Worm (Caenorhabditis elegans) whole organism, mixed stage, embryonic: ENCODE data around the gene C49H3.4.
A peak's percentile ranks its signal among the peaks of the same experiment; 100 is the strongest.

Experiments used
- M03D4.4 ChIP-seq: sonication (generic microtip); optimal IDR thresholded peaks from 2 replicates; lab custom pipeline; 2017; ENCODE audit warnings: mild to moderate bottlenecking, missing genetic modification characterization, missing compliant biosample characterization
- bed-3 ChIP-seq: fragments of 200-800 bp; sonication (Bioruptor generic); optimal IDR thresholded peaks from 3 replicates; lab custom pipeline; 2018; ENCODE audit warnings: mild to moderate bottlenecking, missing genetic modification characterization, moderate library complexity, missing compliant biosample characterization
- ceh-39 ChIP-seq: fragments of 150-350 bp; optimal IDR thresholded peaks from 2 replicates; lab custom pipeline; 2014; ENCODE audit warnings: missing biosample characterization, missing genetic modification characterization
- ceh-83 ChIP-seq: fragments of 200-800 bp; sonication (Bioruptor generic); optimal IDR thresholded peaks from 2 replicates; lab custom pipeline; 2018; ENCODE audit warnings: mild to moderate bottlenecking, missing genetic modification characterization, missing compliant biosample characterization
- ces-1 ChIP-seq: fragments of 150-350 bp; optimal IDR thresholded peaks from 2 replicates; lab custom pipeline; 2014; ENCODE audit warnings: missing biosample characterization, missing genetic modification reagents, missing genetic modification characterization
- cnd-1 ChIP-seq: fragments of 200-800 bp; sonication (Bioruptor generic); optimal IDR thresholded peaks from 2 replicates; lab custom pipeline; 2018; ENCODE audit warnings: mild to moderate bottlenecking, missing genetic modification characterization, missing compliant biosample characterization
- elt-1 ChIP-seq: sonication (generic microtip); optimal IDR thresholded peaks from 2 replicates; lab custom pipeline; 2017; ENCODE audit warnings: missing genetic modification characterization, mild to moderate bottlenecking, missing compliant biosample characterization, antibody characterized with exemption, moderate library complexity, borderline replicate concordance; ENCODE audit not compliant: insufficient read depth
- flh-1 ChIP-seq: fragments of 200-800 bp; sonication (Bioruptor generic); optimal IDR thresholded peaks from 2 replicates; lab custom pipeline; 2018; ENCODE audit warnings: mild to moderate bottlenecking, missing genetic modification characterization, moderate library complexity, missing compliant biosample characterization
- hlh-1 ChIP-seq: fragments of 150-350 bp; optimal IDR thresholded peaks from 2 replicates; lab custom pipeline; 2014; ENCODE audit warnings: missing biosample characterization, missing genetic modification reagents, missing genetic modification characterization
- lin-13 ChIP-seq: fragments of 150-350 bp; optimal IDR thresholded peaks from 2 replicates; lab custom pipeline; 2014; ENCODE audit warnings: missing biosample characterization, missing genetic modification characterization
- lin-32 ChIP-seq: fragments of 200-800 bp; sonication (Bioruptor generic); optimal IDR thresholded peaks from 2 replicates; lab custom pipeline; 2018; ENCODE audit warnings: mild to moderate bottlenecking, missing genetic modification characterization, missing compliant biosample characterization
- lsy-2 ChIP-seq: fragments of 150-350 bp; optimal IDR thresholded peaks from 2 replicates; lab custom pipeline; 2014; ENCODE audit warnings: missing biosample characterization, missing genetic modification characterization
- mab-5 ChIP-seq: fragments of 150-350 bp; optimal IDR thresholded peaks from 2 replicates; lab custom pipeline; 2014; ENCODE audit warnings: missing biosample characterization, missing genetic modification characterization
- mep-1 ChIP-seq: fragments of 150-350 bp; optimal IDR thresholded peaks from 2 replicates; lab custom pipeline; 2017; ENCODE audit warnings: missing biosample characterization, missing genetic modification reagents, missing genetic modification characterization, inconsistent platforms
- nhr-2 ChIP-seq: fragments of 150-350 bp; optimal IDR thresholded peaks from 2 replicates; lab custom pipeline; 2014; ENCODE audit warnings: missing biosample characterization, missing genetic modification characterization
- nhr-237 ChIP-seq: fragments of 150-350 bp; optimal IDR thresholded peaks from 2 replicates; lab custom pipeline; 2014; ENCODE audit warnings: missing biosample characterization, missing genetic modification characterization
- nhr-76 ChIP-seq: sonication (generic microtip); optimal IDR thresholded peaks from 2 replicates; lab custom pipeline; 2017; ENCODE audit warnings: missing biosample characterization, missing genetic modification characterization
- pha-4 ChIP-seq: fragments of 150-350 bp; optimal IDR thresholded peaks from 2 replicates; lab custom pipeline; 2018; ENCODE audit warnings: missing biosample characterization, missing genetic modification reagents, missing genetic modification characterization
- sem-2 ChIP-seq: fragments of 200-800 bp; sonication (Bioruptor generic); optimal IDR thresholded peaks from 2 replicates; lab custom pipeline; 2018; ENCODE audit warnings: mild to moderate bottlenecking, missing genetic modification characterization, missing compliant biosample characterization
- sptf-1 ChIP-seq: sonication (generic microtip); optimal IDR thresholded peaks from 2 replicates; lab custom pipeline; 2017; ENCODE audit warnings: mild to moderate bottlenecking, missing genetic modification characterization, moderate library complexity, missing compliant biosample characterization
- tbx-8 ChIP-seq: fragments of 200-800 bp; sonication (Bioruptor generic); optimal IDR thresholded peaks from 2 replicates; lab custom pipeline; 2018; ENCODE audit warnings: mild to moderate bottlenecking, missing genetic modification characterization, moderate library complexity, missing compliant biosample characterization
- unc-120 ChIP-seq: sonication (generic microtip); optimal IDR thresholded peaks from 2 replicates; lab custom pipeline; 2017; ENCODE audit warnings: missing genetic modification characterization, missing compliant biosample characterization; ENCODE audit not compliant: poor library complexity, severe bottlenecking
- unc-39 ChIP-seq: fragments of 150-350 bp; optimal IDR thresholded peaks from 2 replicates; lab custom pipeline; 2014; ENCODE audit warnings: missing biosample characterization, missing genetic modification characterization
- zip-8 ChIP-seq: fragments of 150-350 bp; optimal IDR thresholded peaks from 2 replicates; lab custom pipeline; 2014; ENCODE audit warnings: missing biosample characterization, missing genetic modification characterization
- ztf-11 ChIP-seq: fragments of 150-350 bp; optimal IDR thresholded peaks from 2 replicates; lab custom pipeline; 2014; ENCODE audit warnings: missing biosample characterization, missing genetic modification characterization

Gene C49H3.4

ce11 chrIV:7902221-7902904 is 12.7 kb upstream of the C49H3.4 start, which contains the start of gene arp-11:
TSS of gene arp-11 (minus strand) at chrIV:7902271.
- peak; percentile 55 for TF ChIP-seq nhr-237
- TF ChIP-seq M03D4.4: no peak
- TF ChIP-seq nhr-2 (tag; lab: Kevin White, UChicago): no peak
- no peak for TF ChIP-seq bed-3 (GFP tag; lab: Kevin White, UChicago)
- no peak for TF ChIP-seq mab-5
- peak; percentile 49 for TF ChIP-seq ces-1 (GFP tag; lab: Kevin White, UChicago)
- peak; percentile 37 for TF ChIP-seq pha-4
- TF ChIP-seq ceh-39 (tag; lab: Kevin White, UChicago): no peak
- peak; percentile 25 for TF ChIP-seq unc-120 (tag; lab: Kevin White, UChicago)
- no peak for TF ChIP-seq sptf-1 (tag; lab: Kevin White, UChicago)
- TF ChIP-seq elt-1 (tag; lab: Kevin White, UChicago): no peak
- TF ChIP-seq ztf-11 (tag; lab: Kevin White, UChicago): no peak
- no peak for TF ChIP-seq unc-39 (tag; lab: Kevin White, UChicago)
- no peak for TF ChIP-seq cnd-1 (tag; lab: Kevin White, UChicago)
- TF ChIP-seq zip-8 (tag; lab: Kevin White, UChicago): no peak
- peak; percentile 71 for TF ChIP-seq mep-1 (tag; lab: Kevin White, UChicago)
- TF ChIP-seq tbx-8 (GFP tag; lab: Kevin White, UChicago): no peak
- TF ChIP-seq sem-2 (GFP tag; lab: Kevin White, UChicago): no peak
- no peak for TF ChIP-seq hlh-1 (tag; lab: Kevin White, UChicago)
- TF ChIP-seq lsy-2 (tag; lab: Kevin White, UChicago): peak; percentile 96
- no peak for TF ChIP-seq flh-1 (GFP tag; lab: Kevin White, UChicago)
- TF ChIP-seq ceh-83 (GFP tag; lab: Kevin White, UChicago): no peak

ce11 chrIV:7903359-7903758 is 11.7 kb upstream of the C49H3.4 start, which contains the start of gene C49H3.6:
TSS of gene C49H3.6 (plus strand) at chrIV:7903738.
- TF ChIP-seq nhr-2 (tag; lab: Kevin White, UChicago) (no peak), M03D4.4 (no peak), ceh-39 (tag; lab: Kevin White, UChicago) (no peak), ces-1 (GFP tag; lab: Kevin White, UChicago) (peak; percentile 52), lin-13 (tag; lab: Kevin White, UChicago) (no peak), hlh-1 (tag; lab: Kevin White, UChicago) (peak; percentile 30)

DNA sequence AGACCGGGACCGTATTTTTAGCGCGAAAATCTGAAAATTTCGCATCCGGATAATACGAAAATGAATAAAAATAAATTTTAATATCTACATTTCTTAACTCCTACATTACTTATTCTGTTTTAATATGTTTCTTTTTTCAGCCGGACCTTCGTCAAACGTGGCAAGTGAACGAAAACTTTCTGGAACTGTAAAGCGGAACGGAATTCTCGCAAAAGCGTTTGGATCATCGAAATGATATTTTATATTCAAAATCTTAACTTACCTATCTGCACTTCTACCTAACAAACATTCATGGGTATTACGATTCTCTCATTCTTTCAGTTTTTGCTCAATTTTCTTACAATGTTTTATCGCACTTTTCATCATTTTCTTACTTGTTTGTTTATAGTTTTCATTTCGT is 8.4 kb upstream of the C49H3.4 start:
- TF ChIP-seq lin-32 (no peak), unc-120 (tag; lab: Kevin White, UChicago) (no peak), elt-1 (tag; lab: Kevin White, UChicago) (no peak)

- TF ChIP-seq nhr-76 (tag; lab: Kevin White, UChicago) (no peak), lsy-2 (tag; lab: Kevin White, UChicago) (peak; percentile 65), mep-1 (tag; lab: Kevin White, UChicago) (peak; percentile 65), ztf-11 (tag; lab: Kevin White, UChicago) (no peak), ces-1 (GFP tag; lab: Kevin White, UChicago) (peak; percentile 8), hlh-1 (tag; lab: Kevin White, UChicago) (peak; percentile 19), sem-2 (GFP tag; lab: Kevin White, UChicago) (no peak), bed-3 (GFP tag; lab: Kevin White, UChicago) (no peak), M03D4.4 (no peak)
- TF ChIP-seq, all 35 proteins: peak for 4
These were observed 5.5 kb upstream of the C49H3.4 start for ce11 chrIV:7909455-7910141.

DNA sequence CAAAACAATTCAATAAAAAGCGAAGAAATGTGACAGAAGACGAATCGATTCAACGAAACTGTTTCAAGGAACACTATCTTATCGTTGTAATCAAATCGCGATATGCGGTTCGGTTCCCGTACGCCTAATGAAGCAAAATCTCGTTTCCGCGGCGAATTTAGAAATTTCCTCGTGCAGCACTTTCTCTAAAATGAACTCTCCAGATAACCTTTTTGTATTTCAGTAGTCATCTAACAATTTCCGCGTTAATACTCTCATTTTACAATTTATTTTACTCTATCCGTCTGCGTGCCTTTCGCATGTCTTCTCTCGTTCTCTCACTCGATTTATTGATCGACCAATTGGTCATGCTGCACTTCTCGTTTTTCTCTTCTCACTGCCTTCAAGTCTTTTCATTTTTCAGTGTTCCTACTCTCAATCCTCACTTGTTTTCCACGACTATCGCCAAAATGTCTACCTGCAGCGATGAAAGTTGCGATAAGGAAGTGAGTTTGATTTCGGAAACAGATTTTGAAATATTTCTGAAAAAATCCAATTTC is 4.8 kb upstream of the C49H3.4 start, which contains the start of the genes npp-27 and ntl-4:
Gene npp-27, minus strand, starts transcription at position 51 of the 539 bp plus-strand sequence.
Gene ntl-4, plus strand, starts transcription at position 379 of the 539 bp plus-strand sequence.
- TF ChIP-seq ces-1 (GFP tag; lab: Kevin White, UChicago) (peak; percentile 6), hlh-1 (tag; lab: Kevin White, UChicago) (peak; percentile 30), mep-1 (tag; lab: Kevin White, UChicago) (no peak), ceh-83 (GFP tag; lab: Kevin White, UChicago) (peak; percentile 33), elt-1 (tag; lab: Kevin White, UChicago) (peak; percentile 83)
